Worm (Caenorhabditis elegans): ENCODE measurements around the gene tank-1.

ce11 chrV:1305846-1306245 is 20.3 kb upstream of the tank-1 start:
- TF ChIP-seq pqm-1 (tag; optimal IDR thresholded peaks at IDR 0.05) (no peak), ztf-11 (tag; optimal IDR thresholded peaks at IDR 0.05) (no peak), unc-130 (GFP tag; optimal IDR thresholded peaks at IDR 0.05) (no peak)
